Worm (Caenorhabditis elegans) whole organism, early embryonic: ENCODE results near the gene C49F5.5.

Source experiments
- B0310.2 ChIP-seq: sonication (generic microtip); optimal IDR thresholded peaks from 2 replicates; lab custom pipeline; 2016; ENCODE audit warnings: mild to moderate bottlenecking, missing genetic modification characterization, missing compliant biosample characterization
- F13C5.2 ChIP-seq: sonication (generic microtip); optimal IDR thresholded peaks from 2 replicates; lab custom pipeline; 2017; ENCODE audit warnings: mild to moderate bottlenecking, missing genetic modification characterization, inconsistent platforms, missing compliant biosample characterization
- aly-1 ChIP-seq: sonication (generic microtip); optimal IDR thresholded peaks from 2 replicates; lab custom pipeline; 2016; ENCODE audit warnings: missing genetic modification characterization, missing compliant biosample characterization
- ama-1 ChIP-seq: fragments of 150-350 bp; optimal IDR thresholded peaks from 2 replicates; lab custom pipeline; 2014
- ceh-13 ChIP-seq: fragments of 200-800 bp; sonication (Bioruptor generic); optimal IDR thresholded peaks from 2 replicates; lab custom pipeline; 2018; ENCODE audit warnings: mild to moderate bottlenecking, missing genetic modification characterization, missing compliant biosample characterization
- ceh-36 ChIP-seq: sonication (generic microtip); optimal IDR thresholded peaks from 2 replicates; lab custom pipeline; 2016; ENCODE audit warnings: missing genetic modification characterization, inconsistent platforms, missing compliant biosample characterization
- ets-7 ChIP-seq: sonication (generic microtip); optimal IDR thresholded peaks from 2 replicates; lab custom pipeline; 2016; ENCODE audit warnings: missing genotype, missing genetic modification characterization, missing compliant biosample characterization
- flt-1 ChIP-seq: fragments of 200-800 bp; sonication (Bioruptor generic); IDR thresholded peaks from 2 replicates; pipeline ENCODE4 v1.3.6; 2022; ENCODE audit warnings: missing genetic modification characterization, missing compliant biosample characterization
- hmbx-1 ChIP-seq: sonication (generic microtip); optimal IDR thresholded peaks from 2 replicates; lab custom pipeline; 2016; ENCODE audit warnings: mild to moderate bottlenecking, missing genetic modification characterization, missing compliant biosample characterization
- hmg-4 ChIP-seq: fragments of 200-800 bp; sonication (Bioruptor generic); optimal IDR thresholded peaks from 2 replicates; lab custom pipeline; 2018; ENCODE audit warnings: mild to moderate bottlenecking, missing genetic modification characterization, missing compliant biosample characterization
- hnd-1 ChIP-seq: sonication (generic microtip); optimal IDR thresholded peaks from 2 replicates; lab custom pipeline; 2016; ENCODE audit warnings: missing genetic modification characterization, missing compliant biosample characterization
- pes-1 ChIP-seq: fragments of 200-800 bp; sonication (Bioruptor generic); IDR thresholded peaks from 2 replicates; pipeline ENCODE4 v1.3.6; 2022; ENCODE audit warnings: missing genetic modification reagents, missing genetic modification characterization, missing compliant biosample characterization
- scrt-1 ChIP-seq: fragments of 200-800 bp; sonication (Bioruptor generic); IDR thresholded peaks from 2 replicates; pipeline ENCODE4 v1.3.6; 2022; ENCODE audit warnings: missing genetic modification characterization, missing compliant biosample characterization
- sea-1 ChIP-seq: fragments of 200-800 bp; sonication (Bioruptor generic); conservative IDR thresholded peaks from 2 replicates; pipeline ENCODE4 v1.3.6; 2022; ENCODE audit warnings: missing genetic modification characterization, missing compliant biosample characterization
- tbx-11 ChIP-seq: fragments of 200-800 bp; sonication (Bioruptor generic); IDR thresholded peaks from 2 replicates; pipeline ENCODE4 v1.3.6; 2022; ENCODE audit warnings: missing genetic modification characterization, missing compliant biosample characterization
- tbx-37 ChIP-seq: fragments of 200-800 bp; sonication (Bioruptor generic); conservative IDR thresholded peaks from 2 replicates; pipeline ENCODE4 v1.3.6; 2022; ENCODE audit warnings: missing genetic modification reagents, missing genetic modification characterization, missing compliant biosample characterization
- tra-4 ChIP-seq: sonication (generic microtip); optimal IDR thresholded peaks from 2 replicates; lab custom pipeline; 2017; ENCODE audit warnings: missing genetic modification characterization, missing compliant biosample characterization

C49F5.5 gene

DNA sequence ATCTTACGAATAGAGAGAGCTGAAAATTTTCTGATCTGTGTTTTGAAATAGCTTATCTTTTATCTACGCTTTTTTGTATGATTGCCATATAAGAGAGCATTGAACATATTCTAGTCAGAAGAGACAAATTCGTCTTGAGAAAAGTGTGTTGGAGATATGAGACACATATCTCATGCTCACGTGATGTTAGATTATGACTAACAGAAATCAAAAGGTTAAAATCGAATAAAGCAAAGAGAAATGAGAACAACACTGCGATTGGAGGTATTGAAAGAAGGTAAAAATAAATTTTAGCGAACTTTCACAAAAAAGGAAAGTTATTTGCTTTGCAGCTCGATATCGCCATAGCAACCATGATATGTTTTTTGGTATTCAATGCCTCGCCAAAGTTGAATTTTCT is 3.9 kb upstream of the C49F5.5 start, which contains the start of gene nhr-167:
nhr-167 (minus strand) TSS at position 21 of the 400 bp plus-strand sequence.
- TF ChIP-seq flt-1 (GFP tag; lab: Robert Waterston, UW) (no peak), ceh-13 (GFP tag; lab: Kevin White, UChicago) (no peak), hmg-4 (no peak), pes-1 (GFP tag; lab: Robert Waterston, UW) (no peak), hnd-1 (tag; lab: Kevin White, UChicago) (no peak), ets-7 (tag; lab: Kevin White, UChicago) (no peak)

DNA sequence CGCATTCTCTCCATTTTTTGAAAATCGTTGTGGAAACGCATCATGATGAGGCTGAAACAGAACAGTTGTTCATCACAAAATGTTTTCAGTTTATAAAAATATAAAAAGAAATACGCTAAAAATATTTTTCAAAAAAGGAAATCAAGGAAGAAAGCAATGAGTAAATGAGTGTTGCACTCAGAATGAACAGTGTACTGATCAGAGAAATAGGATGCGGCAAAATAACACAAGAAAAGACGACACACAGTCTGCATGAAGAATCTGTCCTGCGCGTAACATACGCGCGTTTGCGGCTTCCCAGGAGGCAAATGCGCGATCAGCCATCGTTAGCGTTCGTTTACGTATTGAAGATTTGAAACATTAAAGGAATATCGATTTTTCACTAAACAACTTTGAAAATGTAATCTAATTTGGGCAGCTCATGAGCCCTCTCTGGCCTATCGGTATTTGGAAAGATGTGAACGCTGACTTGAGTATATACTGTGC is 2.4 kb upstream of the C49F5.5 start, which contains the start of gene C49F5.3:
C49F5.3 (minus strand) TSS at position 51 of the 486 bp plus-strand sequence.
- TF ChIP-seq ceh-13 (GFP tag; lab: Kevin White, UChicago) (no peak), aly-1 (tag; lab: Kevin White, UChicago) (no peak), pes-1 (GFP tag; lab: Robert Waterston, UW) (no peak), ama-1 (lab: Kevin White, UChicago) (no peak), B0310.2 (tag; lab: Kevin White, UChicago) (no peak), F13C5.2 (tag; lab: Kevin White, UChicago) (no peak), scrt-1 (no peak), flt-1 (GFP tag; lab: Robert Waterston, UW) (no peak), tbx-37 (GFP tag; lab: Robert Waterston, UW) (no peak), tra-4 (tag; lab: Kevin White, UChicago) (no peak), tbx-11 (GFP tag; lab: Robert Waterston, UW) (no peak), hmg-4 (no peak), hmbx-1 (tag; lab: Kevin White, UChicago) (no peak), sea-1 (GFP tag; lab: Robert Waterston, UW) (no peak), hnd-1 (tag; lab: Kevin White, UChicago) (no peak), ceh-36 (tag; lab: Kevin White, UChicago) (no peak), ets-7 (tag; lab: Kevin White, UChicago) (no peak)

DNA sequence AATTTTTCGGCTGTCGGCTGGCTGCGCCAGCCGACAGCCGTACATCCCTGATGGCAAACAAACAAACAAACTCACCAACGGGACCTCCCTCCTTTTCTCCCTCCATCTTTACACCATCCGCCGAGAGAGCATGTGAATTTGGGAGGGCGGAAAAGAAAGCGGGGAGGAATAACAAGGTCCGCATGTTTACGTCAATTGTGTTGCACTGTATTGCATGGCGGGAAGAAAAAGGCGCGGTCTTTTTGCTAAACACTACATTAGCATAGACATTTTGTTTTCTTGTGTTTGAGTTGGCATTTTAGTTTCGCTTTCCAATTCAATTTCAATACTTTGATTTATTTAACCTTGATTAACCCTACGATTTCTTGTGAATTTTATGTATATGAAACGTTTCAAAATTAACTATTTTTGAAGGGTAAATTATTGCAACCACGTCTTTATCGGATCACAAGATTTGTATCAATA is 1.9 kb downstream of the C49F5.5 start, which contains the start of gene C49F5.6:
C49F5.6 (plus strand) TSS at position 415 of the 465 bp plus-strand sequence.
- no peak for TF ChIP-seq sea-1 (GFP tag; lab: Robert Waterston, UW)
- TF ChIP-seq tra-4 (tag; lab: Kevin White, UChicago), result no peak
- no peak for TF ChIP-seq ceh-13 (GFP tag; lab: Kevin White, UChicago)
- no peak for TF ChIP-seq aly-1 (tag; lab: Kevin White, UChicago)
- TF ChIP-seq flt-1 (GFP tag; lab: Robert Waterston, UW), result no peak
- TF ChIP-seq pes-1 (GFP tag; lab: Robert Waterston, UW), result no peak
- no peak for TF ChIP-seq hnd-1 (tag; lab: Kevin White, UChicago)
- TF ChIP-seq ets-7 (tag; lab: Kevin White, UChicago), result no peak
- no peak for TF ChIP-seq ama-1 (lab: Kevin White, UChicago)
- TF ChIP-seq hmbx-1 (tag; lab: Kevin White, UChicago), result no peak
- no peak for TF ChIP-seq tbx-11 (GFP tag; lab: Robert Waterston, UW)
- no peak for TF ChIP-seq hmg-4
- no peak for TF ChIP-seq ceh-36 (tag; lab: Kevin White, UChicago)
- TF ChIP-seq scrt-1, result no peak
- no peak for TF ChIP-seq B0310.2 (tag; lab: Kevin White, UChicago)
- no peak for TF ChIP-seq tbx-37 (GFP tag; lab: Robert Waterston, UW)
- TF ChIP-seq F13C5.2 (tag; lab: Kevin White, UChicago), result no peak

DNA sequence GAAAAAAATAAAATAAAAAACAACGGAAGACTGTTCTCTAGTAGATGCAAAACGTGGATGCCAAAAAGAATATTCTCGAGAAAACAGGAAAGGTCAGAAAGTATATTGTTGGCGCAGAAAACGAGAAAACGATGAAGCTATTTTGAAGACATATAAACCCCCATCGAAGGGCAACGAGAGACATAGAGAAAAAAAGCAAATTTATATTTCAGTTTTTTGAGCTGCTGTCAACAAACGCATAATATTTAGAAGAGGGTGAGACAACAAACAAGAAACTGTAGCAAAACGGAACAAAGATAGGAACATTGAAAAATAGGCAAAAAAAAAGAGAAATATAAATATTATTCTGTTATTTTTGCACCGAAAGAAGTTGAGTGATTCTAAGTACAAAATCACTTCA is 6.3 kb downstream of the C49F5.5 start:
- TF ChIP-seq ceh-36 (tag; lab: Kevin White, UChicago), result no peak

DNA sequence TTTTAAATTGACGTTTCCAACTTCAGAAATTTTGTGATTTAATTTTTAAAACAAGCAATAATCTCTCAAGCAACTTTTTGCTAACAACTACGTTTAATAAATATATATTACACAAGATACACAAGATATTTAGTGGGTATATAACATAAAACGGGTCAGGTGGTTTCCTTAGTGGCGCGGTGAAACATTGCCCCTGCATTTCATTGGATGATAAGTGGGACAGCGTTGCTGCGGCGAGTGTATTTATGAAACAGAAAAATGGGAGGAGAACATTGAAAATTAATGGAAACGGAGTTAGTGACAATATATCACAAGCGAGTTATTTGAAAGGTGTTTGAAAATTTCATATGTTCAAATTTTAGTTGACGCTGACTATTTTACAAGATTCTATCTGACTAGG is 6.8 kb downstream of the C49F5.5 start:
- no peak for TF ChIP-seq scrt-1
- no peak for TF ChIP-seq ceh-13 (GFP tag; lab: Kevin White, UChicago)
- no peak for TF ChIP-seq aly-1 (tag; lab: Kevin White, UChicago)
- TF ChIP-seq B0310.2 (tag; lab: Kevin White, UChicago), result no peak
- TF ChIP-seq ama-1 (lab: Kevin White, UChicago), result no peak
- TF ChIP-seq ceh-36 (tag; lab: Kevin White, UChicago), result no peak
- no peak for TF ChIP-seq pes-1 (GFP tag; lab: Robert Waterston, UW)
- TF ChIP-seq ets-7 (tag; lab: Kevin White, UChicago), result no peak
- TF ChIP-seq tbx-37 (GFP tag; lab: Robert Waterston, UW), result no peak
- TF ChIP-seq hmg-4, result no peak
- TF ChIP-seq sea-1 (GFP tag; lab: Robert Waterston, UW), result no peak
- no peak for TF ChIP-seq tbx-11 (GFP tag; lab: Robert Waterston, UW)
- TF ChIP-seq hnd-1 (tag; lab: Kevin White, UChicago), result no peak
- TF ChIP-seq tra-4 (tag; lab: Kevin White, UChicago), result no peak
- no peak for TF ChIP-seq flt-1 (GFP tag; lab: Robert Waterston, UW)

- no peak for TF ChIP-seq scrt-1
- TF ChIP-seq B0310.2 (tag; lab: Kevin White, UChicago), result no peak
- no peak for TF ChIP-seq ceh-36 (tag; lab: Kevin White, UChicago)
- no peak for TF ChIP-seq flt-1 (GFP tag; lab: Robert Waterston, UW)
- no peak for TF ChIP-seq pes-1 (GFP tag; lab: Robert Waterston, UW)
Measured at ce11 chrX:11993327-11993726, 7.3 kb downstream of the C49F5.5 start.

DNA sequence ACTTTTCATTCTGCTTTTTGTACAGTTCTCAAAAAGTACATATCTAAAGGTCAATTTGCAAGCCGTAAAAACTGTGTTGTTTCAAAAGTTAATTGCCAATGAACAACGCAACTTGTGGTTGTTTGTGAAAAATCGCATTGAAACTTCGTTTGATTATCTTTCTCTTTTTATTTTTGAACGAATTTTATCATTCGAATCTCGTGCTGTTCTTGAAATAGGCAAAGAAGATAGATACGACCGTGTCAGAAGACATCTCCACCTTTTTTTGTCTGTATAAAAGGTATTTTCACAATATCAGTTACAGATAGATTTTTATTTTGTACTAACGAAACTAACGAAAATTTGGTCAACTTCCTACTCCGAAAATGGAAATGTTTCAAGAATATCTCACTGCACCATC is 8.5 kb downstream of the C49F5.5 start, which contains the start of gene C49F5.7:
C49F5.7 (plus strand) TSS at position 301 of the 400 bp plus-strand sequence.
- TF ChIP-seq hmbx-1 (tag; lab: Kevin White, UChicago) (no peak), F13C5.2 (tag; lab: Kevin White, UChicago) (no peak), B0310.2 (tag; lab: Kevin White, UChicago) (no peak), flt-1 (GFP tag; lab: Robert Waterston, UW) (no peak), tbx-11 (GFP tag; lab: Robert Waterston, UW) (no peak), ets-7 (tag; lab: Kevin White, UChicago) (no peak), hmg-4 (no peak), ceh-36 (tag; lab: Kevin White, UChicago) (no peak), pes-1 (GFP tag; lab: Robert Waterston, UW) (no peak), tra-4 (tag; lab: Kevin White, UChicago) (no peak), sea-1 (GFP tag; lab: Robert Waterston, UW) (no peak), tbx-37 (GFP tag; lab: Robert Waterston, UW) (no peak), scrt-1 (no peak), aly-1 (tag; lab: Kevin White, UChicago) (no peak), ama-1 (lab: Kevin White, UChicago) (no peak), hnd-1 (tag; lab: Kevin White, UChicago) (no peak), ceh-13 (GFP tag; lab: Kevin White, UChicago) (no peak)
